Fruit fly (Drosophila melanogaster) whole organism, pupa: ENCODE measurements around the gene CG15201.

Experiments
- EcR ChIP-seq: fragments of 200-800 bp; sonication (Bioruptor generic); optimal IDR thresholded peaks from 3 replicates; lab custom pipeline; 2019; ENCODE audit warnings: missing biosample characterization, missing genetic modification characterization, mild to moderate bottlenecking, moderate library complexity, missing genetic modification reagents
- Pif1B ChIP-seq: fragments of 200-800 bp; sonication (Bioruptor generic); optimal IDR thresholded peaks from 3 replicates; lab custom pipeline; 2016; ENCODE audit warnings: missing biosample characterization, missing genetic modification characterization
- Snoo ChIP-seq: fragments of 200-800 bp; sonication (Bioruptor generic); optimal IDR thresholded peaks from 3 replicates; lab custom pipeline; 2017; ENCODE audit warnings: missing biosample characterization, mild to moderate bottlenecking, missing genetic modification characterization, inconsistent platforms

DNA sequence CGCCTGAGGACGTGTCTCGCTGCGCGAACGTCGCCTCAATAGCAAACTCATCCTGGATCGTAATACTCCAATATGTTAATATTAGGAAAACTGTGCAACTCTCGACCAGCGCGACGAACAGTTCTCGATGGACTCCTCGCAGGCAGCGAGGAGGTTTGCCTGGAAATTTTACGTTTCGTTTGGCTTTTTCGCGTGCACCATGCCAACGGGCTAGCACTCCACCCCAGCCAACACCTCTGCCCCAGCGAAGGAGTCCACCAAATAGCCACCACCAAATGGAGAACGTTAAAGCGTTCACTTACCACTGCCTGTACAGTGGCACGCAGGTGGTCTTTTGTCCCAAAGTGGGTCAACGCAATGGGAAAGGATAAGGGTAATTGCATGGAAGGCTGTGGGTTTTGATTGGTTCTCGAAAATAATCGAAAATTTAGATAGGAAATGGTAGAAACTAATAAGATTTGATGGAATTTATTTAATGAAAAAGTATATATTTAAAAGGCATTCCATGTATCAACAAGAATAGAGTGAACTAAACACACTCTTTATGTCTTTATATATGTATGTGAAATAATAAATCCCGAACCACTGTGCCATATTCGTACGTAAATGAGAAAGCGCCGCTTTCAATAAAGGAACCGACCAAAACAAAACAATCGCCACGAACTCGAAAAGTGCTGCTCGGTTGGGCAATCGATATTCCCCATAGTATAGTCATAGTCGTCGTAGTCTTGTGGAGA, 16.0 kb downstream of the CG15201 start, which contains the start of gene CG32668:
- TF ChIP-seq EcR (GFP tag; lab: Kevin White, UChicago) (no peak), Snoo (tag; lab: Kevin White, UChicago) (no peak), Pif1B (no peak)
